Fruit fly (Drosophila melanogaster) whole organism, pupa: Measurements from ENCODE around the gene cd.

Source experiments
- CG15710 ChIP-seq: fragments of 200-800 bp; sonication (Bioruptor generic); optimal IDR thresholded peaks from 2 replicates; lab custom pipeline; 2018; ENCODE audit warnings: missing biosample characterization, mild to moderate bottlenecking, missing genetic modification characterization, moderate library complexity
- CG34367 ChIP-seq: fragments of 200-800 bp; sonication (Bioruptor generic); optimal IDR thresholded peaks from 2 replicates; lab custom pipeline; 2018; ENCODE audit warnings: missing biosample characterization, mild to moderate bottlenecking, missing genetic modification characterization
- CG9948 ChIP-seq: fragments of 200-800 bp; sonication (Bioruptor generic); optimal IDR thresholded peaks from 2 replicates; lab custom pipeline; 2018; ENCODE audit warnings: missing biosample characterization, mild to moderate bottlenecking, missing genetic modification characterization, moderate library complexity
- D1 ChIP-seq: fragments of 200-800 bp; sonication (Bioruptor generic); optimal IDR thresholded peaks from 2 replicates; lab custom pipeline; 2018; ENCODE audit warnings: missing biosample characterization, mild to moderate bottlenecking, missing genetic modification characterization, moderate library complexity
- Pif1A ChIP-seq: fragments of 200-800 bp; sonication (Bioruptor generic); optimal IDR thresholded peaks from 3 replicates; lab custom pipeline; 2016; ENCODE audit warnings: missing biosample characterization, missing genetic modification characterization
- Pif1B ChIP-seq: fragments of 200-800 bp; sonication (Bioruptor generic); optimal IDR thresholded peaks from 3 replicates; lab custom pipeline; 2016; ENCODE audit warnings: missing biosample characterization, missing genetic modification characterization
- gl ChIP-seq: fragments of 200-800 bp; sonication (Bioruptor generic); optimal IDR thresholded peaks from 2 replicates; lab custom pipeline; 2018; ENCODE audit warnings: missing biosample characterization, mild to moderate bottlenecking, missing genetic modification characterization

DNA sequence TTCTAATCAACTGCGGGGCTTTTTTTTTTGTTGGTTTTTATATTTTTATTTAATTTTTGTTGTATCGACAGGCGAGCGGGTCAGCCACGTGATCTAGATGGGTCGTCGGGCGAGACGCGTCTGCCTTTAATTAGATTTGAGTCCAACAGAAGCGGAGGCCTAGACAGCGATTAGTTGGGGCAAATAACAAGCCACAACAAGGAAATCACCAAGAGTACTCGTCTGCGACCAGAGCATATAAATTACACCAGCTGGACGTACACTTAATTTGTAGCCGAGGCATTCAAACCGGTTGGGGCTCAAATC lies 9.9 kb upstream of the cd start:
- TF ChIP-seq CG34367 (tag; lab: Kevin White, UChicago) (no peak), CG15710 (tag; lab: Kevin White, UChicago) (no peak), D1 (tag; lab: Kevin White, UChicago) (no peak), Pif1A (GFP tag; lab: Kevin White, UChicago) (no peak), gl (tag; lab: Kevin White, UChicago) (no peak), Pif1B (GFP tag; lab: Kevin White, UChicago) (no peak), CG9948 (no peak)
